Fruit fly (Drosophila melanogaster) whole organism, embryonic: ENCODE measurements around the gene CG42699.

Experiments used
- CG12071 ChIP-seq: fragments of 200-800 bp; sonication (Bioruptor generic); optimal IDR thresholded peaks from 3 replicates; lab custom pipeline; 2018; ENCODE audit warnings: missing biosample characterization, mild to moderate bottlenecking, missing genetic modification characterization
- CG14667 ChIP-seq: fragments of 200-800 bp; sonication (Bioruptor generic); IDR thresholded peaks from 2 replicates; pipeline ENCODE4 v1.3.6; 2022; ENCODE audit warnings: missing biosample characterization, missing genetic modification characterization
- CG14965 ChIP-seq: fragments of 200-800 bp; sonication (Bioruptor generic); optimal IDR thresholded peaks from 2 replicates; lab custom pipeline; 2016; ENCODE audit warnings: missing biosample characterization, missing genetic modification characterization, borderline replicate concordance
- CG1529 ChIP-seq: fragments of 200-800 bp; sonication (Bioruptor generic); optimal IDR thresholded peaks from 3 replicates; lab custom pipeline; 2018; ENCODE audit warnings: missing biosample characterization, missing genetic modification characterization
- CG1647 ChIP-seq: fragments of 200-800 bp; sonication (Bioruptor generic); optimal IDR thresholded peaks from 3 replicates; lab custom pipeline; 2016; ENCODE audit warnings: missing biosample characterization, missing genetic modification characterization
- CG2120 ChIP-seq: fragments of 200-800 bp; sonication (Bioruptor generic); optimal IDR thresholded peaks from 3 replicates; lab custom pipeline; 2016; ENCODE audit warnings: missing biosample characterization, missing genetic modification characterization
- CG4404 ChIP-seq: fragments of 200-800 bp; sonication (Bioruptor generic); IDR thresholded peaks from 2 replicates; pipeline ENCODE4 v1.3.6; 2022; ENCODE audit warnings: missing biosample characterization, missing genetic modification characterization
- Deaf1 ChIP-seq: fragments of 200-800 bp; optimal IDR thresholded peaks from 3 replicates; lab custom pipeline; 2019; ENCODE audit warnings: missing biosample characterization, mild to moderate bottlenecking, missing genetic modification characterization, moderate library complexity
- E2f1 ChIP-seq: fragments of 200-800 bp; sonication (Bioruptor generic); IDR thresholded peaks from 2 replicates; pipeline ENCODE4 v1.3.6; 2022; ENCODE audit warnings: missing biosample characterization, missing genetic modification characterization
- Med ChIP-seq: fragments of 200-800 bp; sonication (Bioruptor generic); peaks from one replicate; lab custom pipeline; 2016; ENCODE audit warnings: missing biosample characterization, missing genetic modification characterization, mild to moderate bottlenecking, inconsistent platforms, moderate library complexity
- Meics ChIP-seq: fragments of 200-800 bp; sonication (Bioruptor generic); optimal IDR thresholded peaks from 2 replicates; lab custom pipeline; 2017; ENCODE audit warnings: missing biosample characterization, mild to moderate bottlenecking, missing genetic modification characterization
- Ptx1 ChIP-seq: fragments of 200-800 bp; sonication (Bioruptor generic); IDR thresholded peaks from 2 replicates; pipeline ENCODE4 v1.3.6; 2022; ENCODE audit warnings: missing biosample characterization, missing genetic modification characterization
- Rfx ChIP-seq: fragments of 200-800 bp; sonication (Bioruptor generic); IDR thresholded peaks from 2 replicates; pipeline ENCODE4 v1.3.6; 2022; ENCODE audit warnings: missing biosample characterization, missing genetic modification characterization
- Side ChIP-seq: fragments of 200-800 bp; sonication (Bioruptor generic); optimal IDR thresholded peaks from 2 replicates; lab custom pipeline; 2016; ENCODE audit warnings: missing biosample characterization, missing genetic modification characterization
- Sin3A ChIP-seq: fragments of >200 bp; optimal IDR thresholded peaks from 2 replicates; lab custom pipeline; 2018
- Sox100B ChIP-seq: fragments of 200-800 bp; sonication (Bioruptor generic); optimal IDR thresholded peaks from 3 replicates; lab custom pipeline; 2018; ENCODE audit warnings: missing biosample characterization, mild to moderate bottlenecking, missing genetic modification characterization
- ash1 ChIP-seq: fragments of 200-800 bp; sonication (Bioruptor generic); optimal IDR thresholded peaks from 2 replicates; lab custom pipeline; 2018; ENCODE audit warnings: missing biosample characterization, mild to moderate bottlenecking, missing genetic modification characterization
- corto ChIP-seq: fragments of 200-800 bp; sonication (Bioruptor generic); optimal IDR thresholded peaks from 2 replicates; lab custom pipeline; 2016; ENCODE audit warnings: missing biosample characterization, mild to moderate bottlenecking, missing genetic modification characterization, moderate library complexity
- da ChIP-seq: fragments of 200-800 bp; sonication (Bioruptor generic); optimal IDR thresholded peaks from 2 replicates; lab custom pipeline; 2016; ENCODE audit warnings: missing biosample characterization, missing genetic modification characterization
- fu2 ChIP-seq: fragments of 200-800 bp; sonication (Bioruptor generic); optimal IDR thresholded peaks from 2 replicates; lab custom pipeline; 2016; ENCODE audit warnings: missing biosample characterization, missing genetic modification characterization
- gem ChIP-seq: fragments of 200-800 bp; sonication (Bioruptor generic); optimal IDR thresholded peaks from 2 replicates; lab custom pipeline; 2019; ENCODE audit warnings: missing biosample characterization, mild to moderate bottlenecking, missing genetic modification characterization, moderate library complexity
- grn ChIP-seq: fragments of 200-800 bp; sonication (Bioruptor generic); optimal IDR thresholded peaks from 3 replicates; lab custom pipeline; 2017; ENCODE audit warnings: missing biosample characterization, missing genetic modification characterization
- lab ChIP-seq: fragments of 200-800 bp; sonication (Bioruptor generic); optimal IDR thresholded peaks from 3 replicates; lab custom pipeline; 2017; ENCODE audit warnings: missing biosample characterization, missing genetic modification characterization, mild to moderate bottlenecking, moderate library complexity, missing genetic modification reagents
- slbo ChIP-seq: fragments of 200-800 bp; sonication (Bioruptor generic); IDR thresholded peaks from 2 replicates; pipeline ENCODE4 v1.3.6; 2022; ENCODE audit warnings: missing biosample characterization, missing genetic modification characterization
- zfh1 ChIP-seq: fragments of 200-800 bp; sonication (Bioruptor generic); IDR thresholded peaks from 3 replicates; pipeline ENCODE4 v1.3.6; 2022; ENCODE audit warnings: missing biosample characterization, missing genetic modification characterization

Gene CG42699

DNA sequence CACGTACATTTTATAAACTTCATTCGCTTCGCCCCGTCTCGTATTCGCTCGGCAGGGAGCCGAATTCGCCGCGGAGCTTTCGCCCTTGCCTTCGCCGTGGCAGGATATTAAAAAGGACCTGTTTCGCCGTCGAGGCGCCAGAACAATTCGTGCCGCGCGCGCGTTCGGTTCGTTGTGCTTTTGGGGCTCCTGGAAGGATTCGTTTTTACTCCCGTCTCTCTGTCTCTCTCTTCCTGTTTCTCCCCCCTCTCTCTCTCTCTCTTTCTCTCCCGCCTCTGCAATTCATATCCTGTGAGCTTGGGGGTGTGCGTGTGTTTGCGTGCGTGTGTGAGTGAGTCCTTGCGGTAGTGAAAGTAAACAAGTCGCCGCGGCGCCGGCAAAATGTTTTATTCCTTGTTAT lies 54.1 kb downstream of the CG42699 start, which contains the start of gene CG15765 (continued):
- TF ChIP-seq fu2 (GFP tag; lab: Kevin White, UChicago) (no peak), Deaf1 (peak; percentile 61), corto (GFP tag; lab: Kevin White, UChicago) (no peak), CG1647 (GFP tag; lab: Kevin White, UChicago) (no peak), CG12071 (GFP tag; lab: Kevin White, UChicago) (no peak)

DNA sequence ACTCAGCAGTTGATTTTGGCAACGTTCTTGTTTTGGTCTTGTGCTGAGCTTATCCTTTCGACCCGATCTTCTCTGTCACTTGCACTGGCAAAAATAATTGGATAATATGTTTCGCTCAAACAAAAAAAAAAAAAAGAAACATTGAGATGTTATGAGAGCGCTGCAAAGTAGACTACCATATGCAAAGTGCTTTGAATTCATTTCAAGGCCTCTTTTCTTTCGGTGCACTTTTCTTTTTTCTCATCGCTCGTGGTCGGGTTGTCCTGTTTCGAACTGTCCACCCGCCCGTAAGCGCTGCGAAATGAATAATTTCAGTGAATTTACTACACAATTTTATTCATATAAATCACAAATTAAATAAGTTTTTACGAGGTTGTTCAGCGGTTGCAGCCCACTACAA lies 55.6 kb downstream of the CG42699 start:
- TF ChIP-seq da (GFP tag; lab: Kevin White, UChicago) (no peak), CG2120 (GFP tag; lab: Kevin White, UChicago) (peak; percentile 24), Ptx1 (GFP tag; lab: Robert Waterston, UW) (peak; percentile 24; the same call in 1 of the 2 replicates), Rfx (GFP tag; lab: Robert Waterston, UW) (0 out of 2 replicates have a peak, but pooled peaks have one; percentile 21), Med (GFP tag; lab: Kevin White, UChicago) (peak; percentile 57), CG14965 (GFP tag; lab: Kevin White, UChicago) (no peak), slbo (GFP tag; lab: Robert Waterston, UW) (peak; percentile 36; the same call in 1 of the 2 replicates), gem (tag; lab: Kevin White, UChicago) (peak; percentile 1), grn (GFP tag; lab: Kevin White, UChicago) (no peak), CG1529 (no peak), zfh1 (GFP tag; lab: Robert Waterston, UW) (peak; percentile 13; the same call in 1 of the 3 replicates), CG4404 (GFP tag; lab: Robert Waterston, UW) (no peak), CG14667 (GFP tag; lab: Robert Waterston, UW) (0 out of 2 replicates have a peak, but pooled peaks have one; percentile 11), Sox100B (GFP tag; lab: Kevin White, UChicago) (no peak), Meics (GFP tag; lab: Kevin White, UChicago) (no peak), ash1 (GFP tag; lab: Kevin White, UChicago) (no peak), lab (no peak), Sin3A (lab: Kevin White, UChicago) (no peak), E2f1 (0 out of 2 replicates have a peak, but pooled peaks have one; percentile 10), Side (GFP tag; lab: Kevin White, UChicago) (no peak)
